Worm (Caenorhabditis elegans): ENCODE results near the gene edg-1.

DNA sequence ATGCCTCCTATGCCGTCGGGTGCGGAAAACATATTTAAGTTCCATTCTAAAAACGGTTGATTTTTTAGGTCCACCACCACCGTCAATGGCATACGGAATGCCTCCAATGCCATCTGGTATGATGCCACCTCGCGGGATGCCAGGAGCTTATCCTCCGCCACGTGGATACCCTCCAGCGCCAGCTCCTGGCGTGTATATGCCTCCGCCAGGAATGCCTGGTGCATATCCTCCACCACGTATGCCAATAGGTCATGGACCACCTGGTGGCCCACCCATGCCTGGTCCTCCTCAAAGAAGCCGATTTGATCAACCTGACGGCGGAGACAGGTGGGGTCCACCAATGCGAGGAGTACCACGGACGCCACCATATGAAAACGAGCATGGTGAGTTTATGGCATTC lies 9.1 kb upstream of the edg-1 start:
- TF ChIP-seq scrt-1 (GFP tag; IDR thresholded peaks at IDR 0.05) (no peak), ama-1 (optimal IDR thresholded peaks at IDR 0.05) (no peak), tra-4 (tag; optimal IDR thresholded peaks at IDR 0.05) (no peak), hnd-1 (tag; optimal IDR thresholded peaks at IDR 0.05) (no peak), F13C5.2 (tag; optimal IDR thresholded peaks at IDR 0.05) (no peak), B0310.2 (tag; optimal IDR thresholded peaks at IDR 0.05) (no peak), ceh-13 (GFP tag; optimal IDR thresholded peaks at IDR 0.05) (no peak), ets-7 (tag; optimal IDR thresholded peaks at IDR 0.05) (no peak), flt-1 (GFP tag; IDR thresholded peaks at IDR 0.05) (no peak), hmg-4 (GFP tag; optimal IDR thresholded peaks at IDR 0.05) (no peak), sea-1 (GFP tag; conservative IDR thresholded peaks at IDR 0.05) (no peak)
